Worm (Caenorhabditis elegans): ENCODE results near the gene srw-4.

srw-4 gene

ce11 chrV:2855473-2855872 is 33.1 kb downstream of the srw-4 start, which contains the start of gene srj-57:
Gene srj-57 (minus strand): TSS chrV:2855573.
- no peak for TF ChIP-seq lsy-2 (tag; optimal IDR thresholded peaks at IDR 0.05)
- TF ChIP-seq crh-2 (tag; optimal IDR thresholded peaks at IDR 0.05) = no peak
- no peak for TF ChIP-seq nhr-129 (tag; optimal IDR thresholded peaks at IDR 0.05)
- TF ChIP-seq ama-1 (optimal IDR thresholded peaks at IDR 0.05) = no peak
- TF ChIP-seq nhr-12 (tag; optimal IDR thresholded peaks at IDR 0.05) = no peak
- no peak for TF ChIP-seq elt-3 (tag; optimal IDR thresholded peaks at IDR 0.05)
- no peak for TF ChIP-seq F13H6.1 (tag; optimal IDR thresholded peaks at IDR 0.05)
- TF ChIP-seq alr-1 (tag; optimal IDR thresholded peaks at IDR 0.05) = no peak

- TF ChIP-seq fos-1 (tag; optimal IDR thresholded peaks at IDR 0.05) = peak; percentile 36
- TF ChIP-seq ZK546.5 (tag; optimal IDR thresholded peaks at IDR 0.05) = no peak
- no peak for TF ChIP-seq ceh-16 (tag; optimal IDR thresholded peaks at IDR 0.05)
Measured at ce11 chrV:2849071-2849470, 39.5 kb downstream of the srw-4 start, which contains the start of gene ugt-53. Gene ugt-53 (plus strand): TSS chrV:2849343.

DNA sequence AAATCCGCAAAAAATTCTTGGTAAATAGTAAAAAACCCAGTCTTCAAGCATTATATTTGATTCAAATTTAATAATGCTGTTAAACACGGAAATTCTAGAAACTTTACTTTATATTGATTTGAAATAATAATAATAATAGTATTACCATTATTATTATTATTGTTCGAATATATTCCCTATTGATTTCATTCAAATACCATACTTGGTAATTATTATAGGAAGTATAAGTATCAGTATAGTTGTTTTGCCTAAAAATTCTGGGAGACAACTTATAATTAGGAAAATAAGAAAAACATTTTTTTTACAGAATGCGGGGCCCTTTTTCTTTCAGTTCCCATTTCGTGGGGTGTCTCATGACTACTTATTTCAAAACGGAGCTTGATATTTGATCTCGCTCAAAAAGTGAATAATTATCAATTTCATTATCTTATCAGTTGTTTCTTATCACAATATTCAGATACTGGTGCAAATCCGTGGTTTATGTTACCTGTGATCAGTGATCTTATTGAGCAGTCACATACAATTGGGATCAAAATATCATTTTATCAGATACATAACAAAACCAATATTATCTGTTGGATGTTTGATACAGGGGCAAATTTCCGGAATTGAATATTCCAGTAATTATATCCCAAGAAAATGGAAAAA is 40.2 kb downstream of the srw-4 start, which contains the start of gene srj-49:
srj-49 (minus strand) TSS at position 51 of the 648 bp plus-strand sequence.
- TF ChIP-seq mab-5 (tag; optimal IDR thresholded peaks at IDR 0.05) (no peak), sma-9 (GFP tag; optimal IDR thresholded peaks at IDR 0.05) (peak; percentile 51), sma-9 (tag; optimal IDR thresholded peaks at IDR 0.05) (no peak), nhr-129 (tag; optimal IDR thresholded peaks at IDR 0.05) (no peak), fos-1 (tag; optimal IDR thresholded peaks at IDR 0.05) (peak; percentile 65), nhr-237 (tag; optimal IDR thresholded peaks at IDR 0.05) (no peak), mbf-1 (tag; optimal IDR thresholded peaks at IDR 0.05) (no peak)

DNA sequence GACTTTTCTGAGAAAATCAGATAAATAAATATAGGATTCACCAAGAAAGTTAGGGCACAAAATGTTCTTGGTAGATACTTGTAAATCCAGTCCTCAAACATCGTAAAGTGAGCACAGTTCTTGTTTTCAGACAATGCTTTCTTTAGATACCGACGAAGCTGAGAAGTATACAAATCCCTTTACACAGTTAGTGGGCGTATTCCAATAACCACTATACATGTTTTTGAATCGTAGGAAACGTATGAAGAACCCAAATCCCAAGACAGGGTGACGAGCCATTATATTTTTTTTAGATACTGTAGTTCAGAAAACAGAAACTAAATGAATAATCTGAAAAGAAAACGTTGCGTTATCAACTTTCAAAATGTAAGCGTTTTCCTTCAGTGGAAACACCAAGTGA is 42.8 kb downstream of the srw-4 start, which contains the start of gene srj-44:
srj-44 (minus strand) TSS at position 101 of the 400 bp plus-strand sequence.
- TF ChIP-seq peb-1 (tag; optimal IDR thresholded peaks at IDR 0.05) (no peak), nhr-11 (tag; optimal IDR thresholded peaks at IDR 0.05) (no peak), egl-27 (tag; optimal IDR thresholded peaks at IDR 0.05) (no peak), ztf-4 (tag; optimal IDR thresholded peaks at IDR 0.05) (no peak), elt-3 (tag; optimal IDR thresholded peaks at IDR 0.05) (no peak), fos-1 (tag; optimal IDR thresholded peaks at IDR 0.05) (no peak), sem-4 (tag; optimal IDR thresholded peaks at IDR 0.05) (no peak), nhr-6 (tag; optimal IDR thresholded peaks at IDR 0.05) (no peak), lin-39 (tag; optimal IDR thresholded peaks at IDR 0.05) (no peak)
